Worm (Caenorhabditis elegans) whole organism, L4 larva: ENCODE data around the gene rsp-4.
A peak's percentile ranks its signal among the peaks of the same experiment; 100 is the strongest.

ENCODE experiments used
- D1046.2 ChIP-seq: fragments of 200-800 bp; sonication (Bioruptor generic); IDR thresholded peaks from 2 replicates; pipeline ENCODE4 v1.3.6; 2022; ENCODE audit warnings: missing genetic modification characterization, missing compliant biosample characterization
- F10B5.3 ChIP-seq: sonication (generic microtip); optimal IDR thresholded peaks from 2 replicates; lab custom pipeline; 2016; ENCODE audit warnings: mild to moderate bottlenecking, missing genetic modification characterization, missing compliant biosample characterization
- F26F4.8 ChIP-seq: fragments of 200-800 bp; sonication (Bioruptor generic); conservative IDR thresholded peaks from 2 replicates; pipeline ENCODE4 v1.3.6; 2022; ENCODE audit warnings: missing genetic modification characterization, missing compliant biosample characterization
- F37D6.2 ChIP-seq: sonication (generic microtip); optimal IDR thresholded peaks from 2 replicates; lab custom pipeline; 2016; ENCODE audit warnings: mild to moderate bottlenecking, missing genetic modification characterization, missing compliant biosample characterization
- F49E8.2 ChIP-seq: sonication (generic microtip); optimal IDR thresholded peaks from 2 replicates; lab custom pipeline; 2016; ENCODE audit warnings: missing compliant biosample characterization, mild to moderate bottlenecking, missing genetic modification characterization, borderline replicate concordance
- R02D3.7 ChIP-seq: fragments of 150-350 bp; sonication (generic microtip); optimal IDR thresholded peaks from 3 replicates; lab custom pipeline; 2014; ENCODE audit warnings: missing biosample characterization, missing genetic modification characterization
- Y5F2A.4 ChIP-seq: fragments of 200-800 bp; sonication (Bioruptor generic); optimal IDR thresholded peaks from 2 replicates; lab custom pipeline; 2018; ENCODE audit warnings: mild to moderate bottlenecking, missing genetic modification characterization, missing compliant biosample characterization
- Y75B8A.6 ChIP-seq: fragments of 200-800 bp; sonication (Bioruptor generic); IDR thresholded peaks from 2 replicates; pipeline ENCODE4 v1.3.6; 2022; ENCODE audit warnings: missing genetic modification reagents, missing genetic modification characterization, missing compliant biosample characterization
- ZK337.2 ChIP-seq: fragments of 200-800 bp; sonication (Bioruptor generic); IDR thresholded peaks from 2 replicates; pipeline ENCODE4 v1.3.6; 2022; ENCODE audit warnings: missing genetic modification reagents, missing genetic modification characterization, missing compliant biosample characterization
- aha-1 ChIP-seq: fragments of 150-350 bp; peaks from one replicate; lab custom pipeline; 2014; ENCODE audit warnings: missing biosample characterization, missing genetic modification characterization
- ceh-20 ChIP-seq: fragments of 200-800 bp; sonication (Bioruptor generic); IDR thresholded peaks from 2 replicates; pipeline ENCODE4 v1.3.6; 2022; ENCODE audit warnings: missing genetic modification reagents, missing genetic modification characterization, missing compliant biosample characterization
- ceh-62 ChIP-seq: sonication (generic microtip); optimal IDR thresholded peaks from 2 replicates; lab custom pipeline; 2017; ENCODE audit warnings: missing biosample characterization, missing genetic modification characterization
- ceh-82 ChIP-seq: sonication (generic microtip); optimal IDR thresholded peaks from 2 replicates; lab custom pipeline; 2017; ENCODE audit warnings: missing biosample characterization, missing genetic modification characterization
- cey-2 ChIP-seq: sonication (generic microtip); optimal IDR thresholded peaks from 3 replicates; lab custom pipeline; 2017; ENCODE audit warnings: missing genetic modification characterization, mild to moderate bottlenecking, missing compliant biosample characterization, antibody characterized with exemption, borderline replicate concordance; ENCODE audit not compliant: insufficient read depth
- ctbp-1 ChIP-seq: fragments of 200-800 bp; sonication (Bioruptor generic); IDR thresholded peaks from 2 replicates; pipeline ENCODE4 v1.3.6; 2022; ENCODE audit warnings: missing genetic modification reagents, missing genetic modification characterization, missing compliant biosample characterization
- daf-16 ChIP-seq, 3 experiments: sonication (generic microtip); optimal IDR thresholded peaks; 2 replicates each; lab custom pipeline; 2016 to 2017; ENCODE audit warnings: missing genetic modification characterization in 3 of 3, missing genetic modification reagents in 3 of 3, mild to moderate bottlenecking in 2 of 3, missing compliant biosample characterization in 2 of 3, missing biosample characterization in 1 of 3, moderate library complexity in 1 of 3
- dmd-6 ChIP-seq: fragments of 200-800 bp; sonication (Bioruptor generic); IDR thresholded peaks from 2 replicates; pipeline ENCODE4 v1.3.6; 2022; ENCODE audit warnings: missing genetic modification reagents, missing genetic modification characterization, missing compliant biosample characterization
- dve-1 ChIP-seq: sonication (generic microtip); optimal IDR thresholded peaks from 2 replicates; lab custom pipeline; 2017; ENCODE audit warnings: antibody characterized with exemption, mild to moderate bottlenecking, missing genetic modification characterization, missing compliant biosample characterization; ENCODE audit not compliant: insufficient read depth
- egl-27 ChIP-seq: sonication (generic microtip); optimal IDR thresholded peaks from 3 replicates; lab custom pipeline; 2017; ENCODE audit warnings: missing biosample characterization, missing genetic modification reagents, missing genetic modification characterization
- egl-43 ChIP-seq: fragments of 200-800 bp; sonication (Bioruptor generic); IDR thresholded peaks from 2 replicates; pipeline ENCODE4 v1.3.6; 2022; ENCODE audit warnings: missing genetic modification reagents, missing genetic modification characterization, missing compliant biosample characterization
- fkh-10 ChIP-seq: fragments of 150-350 bp; optimal IDR thresholded peaks from 2 replicates; lab custom pipeline; 2014; ENCODE audit warnings: missing biosample characterization, missing genetic modification reagents, missing genetic modification characterization
- fos-1 ChIP-seq: fragments of 150-350 bp; optimal IDR thresholded peaks from 2 replicates; lab custom pipeline; 2014; ENCODE audit warnings: missing biosample characterization, missing genetic modification characterization
- gei-8 ChIP-seq: fragments of 200-800 bp; sonication (Bioruptor generic); optimal IDR thresholded peaks from 2 replicates; lab custom pipeline; 2018; ENCODE audit warnings: mild to moderate bottlenecking, missing genetic modification characterization, missing compliant biosample characterization
- jun-1 ChIP-seq: fragments of 150-350 bp; optimal IDR thresholded peaks from 2 replicates; lab custom pipeline; 2014; ENCODE audit warnings: missing biosample characterization, missing genetic modification reagents, missing genetic modification characterization
- lin-1 ChIP-seq: fragments of 200-800 bp; sonication (Bioruptor generic); IDR thresholded peaks from 2 replicates; pipeline ENCODE4 v1.3.6; 2022; ENCODE audit warnings: missing genetic modification reagents, missing genetic modification characterization, missing compliant biosample characterization
- lin-13 ChIP-seq: fragments of 150-350 bp; optimal IDR thresholded peaks from 2 replicates; lab custom pipeline; 2014; ENCODE audit warnings: missing biosample characterization, missing genetic modification reagents, missing genetic modification characterization
- lir-3 ChIP-seq: sonication (generic microtip); optimal IDR thresholded peaks from 2 replicates; lab custom pipeline; 2016; ENCODE audit warnings: mild to moderate bottlenecking, missing genetic modification characterization, missing compliant biosample characterization
- mdt-29 ChIP-seq: fragments of 200-800 bp; sonication (Bioruptor generic); IDR thresholded peaks from 2 replicates; pipeline ENCODE4 v1.3.6; 2022; ENCODE audit warnings: missing genetic modification reagents, missing genetic modification characterization, missing compliant biosample characterization
- mep-1 ChIP-seq: fragments of 150-350 bp; sonication (generic microtip); optimal IDR thresholded peaks from 3 replicates; lab custom pipeline; 2014; ENCODE audit warnings: missing biosample characterization, missing genetic modification characterization
- nhr-10 ChIP-seq: fragments of 150-350 bp; optimal IDR thresholded peaks from 2 replicates; lab custom pipeline; 2014; ENCODE audit warnings: missing biosample characterization, missing genetic modification characterization
- nhr-28 ChIP-seq: fragments of 150-350 bp; optimal IDR thresholded peaks from 2 replicates; lab custom pipeline; 2014; ENCODE audit warnings: missing biosample characterization, missing genetic modification characterization
- nhr-42 ChIP-seq: fragments of 200-800 bp; sonication (Bioruptor generic); IDR thresholded peaks from 2 replicates; pipeline ENCODE4 v1.3.6; 2022; ENCODE audit warnings: missing genetic modification characterization, missing compliant biosample characterization
- nhr-6 ChIP-seq: fragments of 150-350 bp; optimal IDR thresholded peaks from 2 replicates; lab custom pipeline; 2014; ENCODE audit warnings: missing biosample characterization, missing genetic modification characterization
- pha-4 ChIP-seq, 2 experiments: fragments of 150-350 bp in 1 of 2; fragments of 200-800 bp in 1 of 2; sonication (Bioruptor generic) in 1 of 2; IDR thresholded peaks in 1 of 2; optimal IDR thresholded peaks in 1 of 2; 2 replicates each; pipeline versions ENCODE4 v1.3.6 to Lab custom; 2014 to 2022; ENCODE audit warnings: missing genetic modification characterization in 2 of 2, missing genetic modification reagents in 2 of 2, missing biosample characterization in 1 of 2, missing compliant biosample characterization in 1 of 2
- pqm-1 ChIP-seq: sonication (generic microtip); optimal IDR thresholded peaks from 2 replicates; lab custom pipeline; 2017; ENCODE audit warnings: missing biosample characterization, missing genetic modification characterization
- set-16 ChIP-seq: fragments of 200-800 bp; sonication (Bioruptor generic); IDR thresholded peaks from 2 replicates; pipeline ENCODE4 v1.3.6; 2022; ENCODE audit warnings: missing genetic modification reagents, missing genetic modification characterization, missing compliant biosample characterization
- skn-1 ChIP-seq: fragments of 150-350 bp; optimal IDR thresholded peaks from 2 replicates; lab custom pipeline; 2014; ENCODE audit warnings: missing biosample characterization, missing genetic modification characterization
- snpc-1.2 ChIP-seq: fragments of 200-800 bp; sonication (Bioruptor generic); IDR thresholded peaks from 2 replicates; pipeline ENCODE4 v1.3.6; 2022; ENCODE audit warnings: missing genetic modification reagents, missing genetic modification characterization, missing compliant biosample characterization
- spr-1 ChIP-seq: sonication (generic microtip); optimal IDR thresholded peaks from 2 replicates; lab custom pipeline; 2016; ENCODE audit warnings: mild to moderate bottlenecking, missing genetic modification characterization, missing compliant biosample characterization
- spr-3 ChIP-seq: fragments of 200-800 bp; sonication (Bioruptor generic); optimal IDR thresholded peaks from 2 replicates; lab custom pipeline; 2018; ENCODE audit warnings: mild to moderate bottlenecking, missing genetic modification characterization, missing compliant biosample characterization
- tag-97 ChIP-seq: fragments of 200-800 bp; sonication (Bioruptor generic); IDR thresholded peaks from 2 replicates; pipeline ENCODE4 v1.3.6; 2022; ENCODE audit warnings: missing genetic modification characterization, missing compliant biosample characterization
- unc-130 ChIP-seq: sonication (generic microtip); optimal IDR thresholded peaks from 2 replicates; lab custom pipeline; 2016; ENCODE audit warnings: missing genetic modification reagents, missing genetic modification characterization, missing compliant biosample characterization
- unc-39 ChIP-seq: sonication (generic microtip); optimal IDR thresholded peaks from 2 replicates; lab custom pipeline; 2017; ENCODE audit warnings: missing biosample characterization, missing genetic modification characterization
- unc-62 ChIP-seq, 3 experiments: fragments of 150-350 bp in 1 of 3; sonication (generic microtip); optimal IDR thresholded peaks in 2 of 3; peaks in 1 of 3; 1 replicate in 1 of 3; 2 replicates in 2 of 3; lab custom pipeline; 2014 to 2017; ENCODE audit warnings: missing biosample characterization in 3 of 3, missing genetic modification characterization in 3 of 3, missing genetic modification reagents in 3 of 3, missing genotype in 1 of 3
- zfp-2 ChIP-seq: sonication (generic microtip); optimal IDR thresholded peaks from 2 replicates; lab custom pipeline; 2016; ENCODE audit warnings: mild to moderate bottlenecking, missing genetic modification characterization, missing compliant biosample characterization
- zip-11 ChIP-seq: fragments of 200-800 bp; sonication (Bioruptor generic); IDR thresholded peaks from 2 replicates; pipeline ENCODE4 v1.3.6; 2022; ENCODE audit warnings: missing genetic modification characterization, missing compliant biosample characterization
- ztf-11 ChIP-seq: fragments of 150-350 bp; optimal IDR thresholded peaks from 2 replicates; lab custom pipeline; 2014; ENCODE audit warnings: missing biosample characterization, missing genetic modification characterization
- ztf-7 ChIP-seq: fragments of 150-350 bp; optimal IDR thresholded peaks from 2 replicates; lab custom pipeline; 2014; ENCODE audit warnings: missing biosample characterization, missing genetic modification characterization

Gene rsp-4

ce11 chrII:5340672-5341568 is 47.7 kb downstream of the rsp-4 start (continued):
- TF ChIP-seq D1046.2 (GFP tag; lab: Robert Waterston, UW) = no peak
- peak; percentile 92 for TF ChIP-seq aha-1 (tag; lab: Kevin White, UChicago)
- no peak for TF ChIP-seq Y5F2A.4
- no peak for TF ChIP-seq pqm-1 (tag; lab: Kevin White, UChicago)
- TF ChIP-seq zip-11 (GFP tag; lab: Robert Waterston, UW) = no peak
- TF ChIP-seq nhr-42 (GFP tag; lab: Robert Waterston, UW) = no peak
- no peak for TF ChIP-seq lin-13 (GFP tag; lab: Kevin White, UChicago)
- no peak for TF ChIP-seq lir-3 (tag; lab: Kevin White, UChicago)
- no peak for TF ChIP-seq unc-130 (GFP tag; lab: Kevin White, UChicago)
- no peak for TF ChIP-seq snpc-1.2
- peak; percentile 63 for TF ChIP-seq gei-8 (GFP tag; lab: Kevin White, UChicago)
- 0 out of 2 replicates have a peak, but pooled peaks have one; percentile 43 for TF ChIP-seq egl-43 (GFP tag; lab: Robert Waterston, UW)
- TF ChIP-seq zfp-2 (tag; lab: Kevin White, UChicago) = no peak
- no peak; the same call in 1 of the 2 replicates for TF ChIP-seq ctbp-1 (GFP tag; lab: Robert Waterston, UW)
- no peak for TF ChIP-seq spr-3 (GFP tag; lab: Kevin White, UChicago)
- TF ChIP-seq dmd-6 (GFP tag; lab: Robert Waterston, UW) = no peak
- peak; percentile 60 for TF ChIP-seq mep-1 (tag; lab: Kevin White, UChicago)
- TF ChIP-seq cey-2 (tag; lab: Kevin White, UChicago) = no peak
- no peak for TF ChIP-seq ceh-82
- TF ChIP-seq F49E8.2 = no peak
- TF ChIP-seq nhr-10 = peak; percentile 37
- TF ChIP-seq Y75B8A.6 (GFP tag; lab: Robert Waterston, UW) = no peak
- TF ChIP-seq set-16 (GFP tag; lab: Robert Waterston, UW) = no peak
- TF ChIP-seq egl-27 = no peak
- peak; percentile 37; the same call in 1 of the 2 replicates for TF ChIP-seq pha-4 (GFP tag; IDR thresholded peaks at IDR 0.05; lab: Robert Waterston, UW)
- no peak for TF ChIP-seq pha-4 (tag; optimal IDR thresholded peaks at IDR 0.05; lab: Kevin White, UChicago)
- TF ChIP-seq fkh-10 (GFP tag; lab: Kevin White, UChicago) = no peak
- TF ChIP-seq nhr-28 (tag; lab: Kevin White, UChicago) = no peak
- no peak for TF ChIP-seq lin-1 (GFP tag; lab: Robert Waterston, UW)
- no peak for TF ChIP-seq unc-39
- TF ChIP-seq tag-97 = no peak
- TF ChIP-seq F26F4.8 = no peak
- TF ChIP-seq unc-62 (GFP tag; optimal IDR thresholded peaks at IDR 0.05 in 1 of 2; lab: Kevin White, UChicago) = peak in 1 of 2 experiments; percentile 79
- TF ChIP-seq unc-62 (tag; optimal IDR thresholded peaks at IDR 0.05; lab: Kevin White, UChicago) = no peak
- TF ChIP-seq mdt-29 (GFP tag; lab: Robert Waterston, UW) = no peak
- TF ChIP-seq ztf-7 (tag; lab: Kevin White, UChicago) = no peak
- TF ChIP-seq ceh-20 (GFP tag; lab: Robert Waterston, UW) = 0 out of 2 replicates have a peak, but pooled peaks have one; percentile 12
- TF ChIP-seq F37D6.2 (tag; lab: Kevin White, UChicago) = no peak
- no peak for TF ChIP-seq F10B5.3 (tag; lab: Kevin White, UChicago)
- TF ChIP-seq dve-1 (tag; lab: Kevin White, UChicago) = no peak
- TF ChIP-seq daf-16 (GFP tag; optimal IDR thresholded peaks at IDR 0.05; lab: Kevin White, UChicago) = no peak
- no peak for TF ChIP-seq daf-16 (tag; optimal IDR thresholded peaks at IDR 0.05; lab: Kevin White, UChicago)
- no peak for TF ChIP-seq spr-1
- no peak for TF ChIP-seq ztf-11 (tag; lab: Kevin White, UChicago)
- TF ChIP-seq skn-1 (tag; lab: Kevin White, UChicago) = no peak
- no peak for TF ChIP-seq R02D3.7 (tag; lab: Kevin White, UChicago)
- no peak for TF ChIP-seq fos-1 (tag; lab: Kevin White, UChicago)
- no peak for TF ChIP-seq nhr-6 (tag; lab: Kevin White, UChicago)
- TF ChIP-seq jun-1 (tag; lab: Kevin White, UChicago) = no peak
- no peak for TF ChIP-seq ceh-62 (tag; lab: Kevin White, UChicago)
- TF ChIP-seq ZK337.2 (GFP tag; lab: Robert Waterston, UW) = no peak
